Worm (Caenorhabditis elegans): ENCODE data around the gene Y71H2B.2.
"Not testable (repeated sequence)": the region's sequence is repeated elsewhere in the genome, so short reads cannot be mapped to it uniquely, and the experiment has no call there.

The Y71H2B.2 gene

ce11 chrIII:2622870-2623269 lies at the start of gene Y71H2B.2:
Gene Y71H2B.2 (plus strand): TSS chrIII:2623170.
- no peak for TF ChIP-seq unc-62 (GFP tag; optimal IDR thresholded peaks at IDR 0.05)

- TF ChIP-seq unc-62 (GFP tag; optimal IDR thresholded peaks at IDR 0.05): no peak
Observed at ce11 chrIII:2575635-2576164, 47.3 kb upstream of the Y71H2B.2 start, which contains the start of gene Y54F10AR.1. Gene Y54F10AR.1 (minus strand): TSS chrIII:2575685.

- TF ChIP-seq unc-62 (GFP tag; optimal IDR thresholded peaks at IDR 0.05): no peak
Observed at ce11 chrIII:2576360-2577259, 46.4 kb upstream of the Y71H2B.2 start.

ce11 chrIII:2577982-2578381 lies 45.0 kb upstream of the Y71H2B.2 start:
- no peak for TF ChIP-seq unc-62 (GFP tag; optimal IDR thresholded peaks at IDR 0.05)

- no peak for TF ChIP-seq unc-62 (GFP tag; optimal IDR thresholded peaks at IDR 0.05)
Observed at ce11 chrIII:2578563-2578962, 44.4 kb upstream of the Y71H2B.2 start.

- no peak for TF ChIP-seq unc-62 (GFP tag; optimal IDR thresholded peaks at IDR 0.05)
Observed at ce11 chrIII:2578993-2579392, 44.0 kb upstream of the Y71H2B.2 start, which contains the start of gene Y71H2B.8. Gene Y71H2B.8 (plus strand): TSS chrIII:2579293.

- no peak for TF ChIP-seq unc-62 (GFP tag; optimal IDR thresholded peaks at IDR 0.05)
Observed at ce11 chrIII:2586193-2586592, 36.8 kb upstream of the Y71H2B.2 start, which contains the start of gene gpa-17. Gene gpa-17 (plus strand): TSS chrIII:2586555.

ce11 chrIII:2596984-2597454 lies 26.0 kb upstream of the Y71H2B.2 start, which contains the start of gene apb-1:
Gene apb-1 (minus strand): TSS chrIII:2597034.
- no peak for TF ChIP-seq unc-62 (GFP tag; optimal IDR thresholded peaks at IDR 0.05)

- no peak for TF ChIP-seq unc-62 (GFP tag; optimal IDR thresholded peaks at IDR 0.05)
Observed at ce11 chrIII:2597753-2598152, 25.2 kb upstream of the Y71H2B.2 start, which contains the start of gene mdt-19. Gene mdt-19 (plus strand): TSS chrIII:2598053.

ce11 chrIII:2598491-2599065 lies 24.4 kb upstream of the Y71H2B.2 start:
- TF ChIP-seq unc-62 (GFP tag; optimal IDR thresholded peaks at IDR 0.05): no peak

- no peak for TF ChIP-seq unc-62 (GFP tag; optimal IDR thresholded peaks at IDR 0.05)
Observed at ce11 chrIII:2603671-2604070, 19.3 kb upstream of the Y71H2B.2 start, which contains the start of gene Y71H2B.11. Gene Y71H2B.11 (plus strand): TSS chrIII:2603971.

- TF ChIP-seq unc-62 (GFP tag; optimal IDR thresholded peaks at IDR 0.05): not testable (repeated sequence)
Observed at ce11 chrIII:2607717-2608116, 15.3 kb upstream of the Y71H2B.2 start, which contains the start of gene Y71H2B.5. Gene Y71H2B.5 (plus strand): TSS chrIII:2608017.

- no peak for TF ChIP-seq unc-62 (GFP tag; optimal IDR thresholded peaks at IDR 0.05)
Observed at ce11 chrIII:2616212-2616611, 6.8 kb upstream of the Y71H2B.2 start.

- TF ChIP-seq unc-62 (GFP tag; optimal IDR thresholded peaks at IDR 0.05): no peak
Observed at ce11 chrIII:2618663-2619062, 4.3 kb upstream of the Y71H2B.2 start, which contains the start of gene Y71H2B.4. Gene Y71H2B.4 (plus strand): TSS chrIII:2618963.

ce11 chrIII:2619559-2619958 lies 3.4 kb upstream of the Y71H2B.2 start, which contains the start of gene ppfr-4:
Gene ppfr-4 (plus strand): TSS chrIII:2619936.
- TF ChIP-seq unc-62 (GFP tag; optimal IDR thresholded peaks at IDR 0.05): no peak

ce11 chrIII:2628690-2629089 lies 5.7 kb downstream of the Y71H2B.2 start, which contains the start of gene acbp-8:
Gene acbp-8 (plus strand): TSS chrIII:2629013.
- no peak for TF ChIP-seq unc-62 (GFP tag; optimal IDR thresholded peaks at IDR 0.05)

Data from whole organism, dauer.